Worm (Caenorhabditis elegans): ENCODE data around the gene shn-1.

DNA sequence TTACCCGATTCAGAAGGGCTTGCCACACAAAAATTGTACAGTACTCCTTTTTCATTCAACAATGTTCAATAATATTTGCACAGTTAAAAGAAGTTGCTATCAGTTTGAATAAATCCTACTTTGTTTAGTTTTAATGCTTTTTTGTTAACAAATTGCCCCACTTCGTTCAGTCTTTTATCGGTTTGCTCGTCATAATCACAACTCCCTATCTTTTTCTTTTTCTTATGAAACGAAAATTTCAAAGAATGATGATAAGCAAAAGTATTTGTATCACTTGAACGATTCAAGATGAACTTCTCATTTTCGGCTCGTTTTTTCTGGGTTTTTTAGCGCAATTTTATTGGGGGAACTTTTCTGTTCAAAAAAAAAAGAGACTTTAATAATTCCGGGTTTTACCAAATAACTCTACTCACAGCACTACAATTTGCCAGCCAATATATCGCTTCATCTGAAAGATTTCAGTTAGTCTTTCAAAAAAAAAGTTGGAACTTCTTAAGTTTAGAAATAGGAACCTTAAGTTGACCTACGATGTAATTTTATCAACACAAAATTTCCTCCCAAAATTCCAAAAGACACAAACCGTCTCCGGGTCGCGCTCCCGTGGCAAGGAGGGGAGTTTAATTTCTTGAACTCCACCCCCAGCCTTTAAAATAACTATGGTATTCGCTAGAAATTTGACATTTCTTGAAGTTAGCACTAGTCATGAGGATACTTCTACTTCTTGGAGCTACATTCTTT, 34.0 kb upstream of the shn-1 start, which contains the start of gene C05D12.3:
- no peak for TF ChIP-seq med-1 (GFP tag; optimal IDR thresholded peaks at IDR 0.05; ENCODE audit: insufficient read depth)
- no peak for TF ChIP-seq flt-1 (GFP tag; IDR thresholded peaks at IDR 0.05)
- no peak for TF ChIP-seq cog-1 (tag; optimal IDR thresholded peaks at IDR 0.05)
- no peak for TF ChIP-seq ztf-23 (GFP tag; IDR thresholded peaks at IDR 0.05)
- TF ChIP-seq klf-2 (GFP tag; conservative IDR thresholded peaks at IDR 0.05) = no peak
- TF ChIP-seq ztf-29 (GFP tag; IDR thresholded peaks at IDR 0.05) = no peak
- no peak for TF ChIP-seq ref-1 (GFP tag; conservative IDR thresholded peaks at IDR 0.05)
- no peak for TF ChIP-seq tab-1 (GFP tag; IDR thresholded peaks at IDR 0.05)

All from whole organism, midembryonic.